Worm (Caenorhabditis elegans): ENCODE data around the gene str-252.
A peak's percentile ranks its signal among the peaks of the same experiment; 100 is the strongest.

Gene str-252

DNA sequence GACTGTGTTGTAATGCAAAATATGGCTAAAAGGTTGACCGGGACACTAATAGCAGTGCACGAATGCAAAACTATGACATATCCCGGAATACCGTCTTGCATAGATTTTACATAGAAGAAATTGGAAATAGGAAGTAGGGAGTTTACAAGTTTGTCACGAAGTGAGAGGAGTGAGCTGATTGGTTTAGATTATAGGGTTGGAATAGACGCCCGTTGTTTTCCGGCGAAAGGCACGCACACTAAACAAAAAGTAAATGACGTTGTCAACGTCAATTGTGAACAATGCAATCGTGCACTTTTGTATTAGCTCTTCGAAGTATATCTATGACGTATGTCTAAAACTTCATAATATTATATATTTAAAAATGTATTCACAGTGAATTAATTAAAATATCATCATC is 44.6 kb downstream of the str-252 start, which contains the start of gene srh-24:
Gene srh-24 (minus strand): TSS at position 101 of the 400 bp plus-strand sequence.
- TF ChIP-seq C04F5.9 (tag; optimal IDR thresholded peaks at IDR 0.05) = no peak
- no peak for TF ChIP-seq sox-4 (tag; optimal IDR thresholded peaks at IDR 0.05)
- no peak for TF ChIP-seq C34B4.2 (tag; optimal IDR thresholded peaks at IDR 0.05)
- no peak for TF ChIP-seq fkh-8 (tag; optimal IDR thresholded peaks at IDR 0.05)
- no peak for TF ChIP-seq tlp-1 (tag; optimal IDR thresholded peaks at IDR 0.05)
- no peak for TF ChIP-seq nhr-85 (tag)
- TF ChIP-seq nhr-84 (tag; optimal IDR thresholded peaks at IDR 0.05) = no peak
- no peak for TF ChIP-seq ceh-90 (tag; optimal IDR thresholded peaks at IDR 0.05)
- no peak for TF ChIP-seq zag-1 (tag; optimal IDR thresholded peaks at IDR 0.05)
- TF ChIP-seq fos-1 (tag; optimal IDR thresholded peaks at IDR 0.05) = no peak
- TF ChIP-seq isw-1 (GFP tag; IDR thresholded peaks at IDR 0.05) = no peak
- TF ChIP-seq egl-13 (tag; optimal IDR thresholded peaks at IDR 0.05) = no peak
- no peak for TF ChIP-seq pqm-1 (tag; optimal IDR thresholded peaks at IDR 0.05)
- no peak for TF ChIP-seq lin-39 (tag; optimal IDR thresholded peaks at IDR 0.05)
- no peak for TF ChIP-seq unc-30 (tag; optimal IDR thresholded peaks at IDR 0.05)
- TF ChIP-seq egl-27 (tag; optimal IDR thresholded peaks at IDR 0.05) = no peak
- TF ChIP-seq tbx-2 (tag; optimal IDR thresholded peaks at IDR 0.05) = no peak
- no peak for TF ChIP-seq sup-37 (GFP tag; optimal IDR thresholded peaks at IDR 0.05)
- no peak for TF ChIP-seq ets-5 (GFP tag; IDR thresholded peaks at IDR 0.05)
- TF ChIP-seq lin-35 (GFP tag; optimal IDR thresholded peaks at IDR 0.05) = no peak

DNA sequence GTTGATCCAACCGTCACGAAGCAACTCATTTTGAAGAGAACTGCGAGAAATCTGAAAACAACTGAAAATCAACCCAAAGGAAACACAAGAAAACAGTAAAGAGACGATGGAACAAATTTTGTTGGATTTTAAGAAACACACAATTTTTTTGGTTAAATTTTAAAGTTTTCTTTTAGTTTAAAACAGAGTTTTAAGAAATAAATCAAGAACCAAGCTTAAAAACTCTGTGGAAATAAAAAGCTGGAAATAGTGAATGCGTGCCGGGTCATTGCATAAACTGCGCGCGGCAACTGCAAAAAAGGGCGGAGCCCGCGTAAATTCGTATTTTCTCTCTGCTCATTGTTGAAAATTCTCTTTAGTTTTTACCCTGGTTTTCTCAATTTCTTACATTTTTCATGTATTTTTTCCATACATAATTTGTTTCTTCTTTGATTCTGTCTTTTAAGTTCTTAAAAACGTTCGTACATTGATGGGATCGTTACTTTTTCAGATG is 45.7 kb downstream of the str-252 start, which contains the start of the genes algn-13 and R10D12.13:
Gene algn-13 (minus strand): TSS at position 51 of the 493 bp plus-strand sequence.
Gene R10D12.13 (plus strand): TSS at position 491 of the 493 bp plus-strand sequence.
- TF ChIP-seq hlh-17 (GFP tag; optimal IDR thresholded peaks at IDR 0.05; ENCODE audit: borderline replicate concordance) (no peak), rnt-1 (tag; optimal IDR thresholded peaks at IDR 0.05) (peak; percentile 82), xbp-1 (tag; optimal IDR thresholded peaks at IDR 0.05) (peak; percentile 40), ets-5 (GFP tag; IDR thresholded peaks at IDR 0.05) (no peak), skn-1 (tag; optimal IDR thresholded peaks at IDR 0.05) (peak; percentile 59), elt-2 (tag; optimal IDR thresholded peaks at IDR 0.05) (peak; percentile 53), egl-27 (tag; optimal IDR thresholded peaks at IDR 0.05) (no peak), blmp-1 (tag; optimal IDR thresholded peaks at IDR 0.05) (peak; percentile 49), ces-1 (GFP tag; optimal IDR thresholded peaks at IDR 0.05) (no peak), nhr-28 (tag; optimal IDR thresholded peaks at IDR 0.05) (no peak), mef-2 (tag; optimal IDR thresholded peaks at IDR 0.05) (no peak), lsy-2 (tag; optimal IDR thresholded peaks at IDR 0.05) (peak; percentile 59 to 67), hlh-4 (tag; optimal IDR thresholded peaks at IDR 0.05) (no peak), unc-98 (GFP tag; IDR thresholded peaks at IDR 0.05) (no peak), fkh-10 (GFP tag; optimal IDR thresholded peaks at IDR 0.05) (no peak), irx-1 (tag; optimal IDR thresholded peaks at IDR 0.05) (peak; percentile 8), sptf-1 (tag; optimal IDR thresholded peaks at IDR 0.05) (no peak), aly-2 (tag; optimal IDR thresholded peaks at IDR 0.05) (no peak), nhr-85 (tag) (peak; percentile 74), nhr-71 (tag; optimal IDR thresholded peaks at IDR 0.05) (peak; percentile 63), nhr-11 (tag; optimal IDR thresholded peaks at IDR 0.05) (peak; percentile 30), ceh-63 (GFP tag; optimal IDR thresholded peaks at IDR 0.05) (no peak), efl-3 (GFP tag; optimal IDR thresholded peaks at IDR 0.05) (no peak), aha-1 (tag; optimal IDR thresholded peaks at IDR 0.05) (no peak), mdl-1 (tag; optimal IDR thresholded peaks at IDR 0.05) (no peak), nhr-90 (tag; optimal IDR thresholded peaks at IDR 0.05; ENCODE audit: poor library complexity) (peak; percentile 65), ceh-8 (GFP tag; optimal IDR thresholded peaks at IDR 0.05) (no peak), snu-23 (GFP tag; optimal IDR thresholded peaks at IDR 0.05) (peak; percentile 67), lin-39 (tag; optimal IDR thresholded peaks at IDR 0.05) (peak; percentile 43), grh-1 (GFP tag; IDR thresholded peaks at IDR 0.05) (0 out of 2 replicates have a peak, but pooled peaks have one; percentile 26), nhr-47 (tag; optimal IDR thresholded peaks at IDR 0.05) (peak; percentile 64), nhr-84 (tag; optimal IDR thresholded peaks at IDR 0.05) (no peak), F16B12.6 (tag; optimal IDR thresholded peaks at IDR 0.05) (peak; percentile 9), egl-13 (tag; optimal IDR thresholded peaks at IDR 0.05) (no peak), Y116A8C.19 (tag; optimal IDR thresholded peaks at IDR 0.05; ENCODE audit: borderline replicate concordance) (no peak), snpc-4 (tag; optimal IDR thresholded peaks at IDR 0.05) (peak; percentile 69), pax-3 (tag; optimal IDR thresholded peaks at IDR 0.05) (no peak), isw-1 (GFP tag; IDR thresholded peaks at IDR 0.05) (peak; percentile 27; the same call in 1 of the 2 replicates), unc-62 (GFP tag; optimal IDR thresholded peaks at IDR 0.05) (no peak), unc-30 (tag; optimal IDR thresholded peaks at IDR 0.05) (no peak)
